Fruit fly (Drosophila melanogaster) whole organism, prepupa: ENCODE measurements around the gene peng.
A peak's percentile ranks its signal among the peaks of the same experiment; 100 is the strongest.

Experiments
- Blimp-1 ChIP-seq: fragments of 200-800 bp; sonication (Bioruptor generic); optimal IDR thresholded peaks from 3 replicates; lab custom pipeline; 2017; ENCODE audit warnings: missing biosample characterization, missing genetic modification characterization, mild to moderate bottlenecking, moderate library complexity, missing genetic modification reagents
- CG10631 ChIP-seq: fragments of 200-800 bp; sonication (Bioruptor generic); optimal IDR thresholded peaks from 2 replicates; lab custom pipeline; 2016; ENCODE audit warnings: missing biosample characterization, missing genetic modification characterization
- CG10669 ChIP-seq: fragments of 200-800 bp; sonication (Bioruptor generic); optimal IDR thresholded peaks from 3 replicates; lab custom pipeline; 2018; ENCODE audit warnings: missing biosample characterization, mild to moderate bottlenecking, missing genetic modification characterization, moderate library complexity
- CG11294 ChIP-seq: fragments of 200-800 bp; sonication (Bioruptor generic); IDR thresholded peaks from 2 replicates; pipeline ENCODE4 v1.3.6; 2022; ENCODE audit warnings: missing biosample characterization, missing genetic modification characterization
- CG11902 ChIP-seq: fragments of 200-800 bp; sonication (Bioruptor generic); optimal IDR thresholded peaks from 3 replicates; lab custom pipeline; 2016; ENCODE audit warnings: missing biosample characterization, missing genetic modification characterization
- CG15336 ChIP-seq: fragments of 200-800 bp; sonication (Bioruptor generic); IDR thresholded peaks from 2 replicates; pipeline ENCODE4 v1.3.6; 2022; ENCODE audit warnings: missing biosample characterization, missing genetic modification characterization
- CG1621 ChIP-seq: fragments of 200-800 bp; sonication (Bioruptor generic); optimal IDR thresholded peaks from 3 replicates; lab custom pipeline; 2018; ENCODE audit warnings: missing biosample characterization, mild to moderate bottlenecking, missing genetic modification characterization
- CG3032 ChIP-seq: fragments of 200-800 bp; optimal IDR thresholded peaks from 2 replicates; lab custom pipeline; 2019; ENCODE audit warnings: missing biosample characterization, mild to moderate bottlenecking, missing genetic modification characterization, moderate library complexity
- CG31627 ChIP-seq: fragments of 200-800 bp; sonication (Bioruptor generic); optimal IDR thresholded peaks from 3 replicates; lab custom pipeline; 2016; ENCODE audit warnings: missing biosample characterization, missing genetic modification characterization
- CG32006 ChIP-seq: fragments of 200-800 bp; sonication (Bioruptor generic); optimal IDR thresholded peaks from 3 replicates; lab custom pipeline; 2017; ENCODE audit warnings: missing biosample characterization, mild to moderate bottlenecking, missing genetic modification characterization
- CG34406 ChIP-seq: fragments of 200-800 bp; sonication (Bioruptor generic); optimal IDR thresholded peaks from 3 replicates; lab custom pipeline; 2016; ENCODE audit warnings: missing biosample characterization, missing genetic modification characterization
- CG3919 ChIP-seq: fragments of 200-800 bp; sonication (Bioruptor generic); optimal IDR thresholded peaks from 3 replicates; lab custom pipeline; 2016; ENCODE audit warnings: missing biosample characterization, missing genetic modification characterization
- CG4318 ChIP-seq: fragments of 200-800 bp; sonication (Bioruptor generic); optimal IDR thresholded peaks from 3 replicates; lab custom pipeline; 2017; ENCODE audit warnings: missing biosample characterization, mild to moderate bottlenecking, missing genetic modification characterization
- CG6276 ChIP-seq: fragments of 200-800 bp; sonication (Bioruptor generic); optimal IDR thresholded peaks from 2 replicates; lab custom pipeline; 2017; ENCODE audit warnings: missing biosample characterization, mild to moderate bottlenecking, missing genetic modification characterization
- CG6808 ChIP-seq: fragments of 200-800 bp; sonication (Bioruptor generic); optimal IDR thresholded peaks from 3 replicates; lab custom pipeline; 2017; ENCODE audit warnings: missing biosample characterization, missing genetic modification characterization, mild to moderate bottlenecking, moderate library complexity, missing genetic modification reagents
- CG6854 ChIP-seq: fragments of 200-800 bp; sonication (Bioruptor generic); optimal IDR thresholded peaks from 2 replicates; lab custom pipeline; 2017; ENCODE audit warnings: missing biosample characterization, mild to moderate bottlenecking, missing genetic modification characterization
- CG7368 ChIP-seq: fragments of 200-800 bp; sonication (Bioruptor generic); optimal IDR thresholded peaks from 3 replicates; lab custom pipeline; 2016; ENCODE audit warnings: missing biosample characterization, missing genetic modification characterization
- CG8119 ChIP-seq: fragments of 200-800 bp; sonication (Bioruptor generic); IDR thresholded peaks from 3 replicates; pipeline ENCODE4 v1.3.6; 2022; ENCODE audit warnings: missing biosample characterization, missing genetic modification characterization
- CG8319 ChIP-seq: fragments of 200-800 bp; sonication (Bioruptor generic); optimal IDR thresholded peaks from 3 replicates; lab custom pipeline; 2016; ENCODE audit warnings: missing biosample characterization, missing genetic modification characterization
- CG8632 ChIP-seq: fragments of 200-800 bp; sonication (Bioruptor generic); optimal IDR thresholded peaks from 3 replicates; lab custom pipeline; 2016; ENCODE audit warnings: missing biosample characterization, missing genetic modification characterization
- CG9139 ChIP-seq: fragments of 200-800 bp; sonication (Bioruptor generic); optimal IDR thresholded peaks from 3 replicates; lab custom pipeline; 2017; ENCODE audit warnings: missing biosample characterization, mild to moderate bottlenecking, missing genetic modification characterization
- Eip75B ChIP-seq: fragments of 200-800 bp; sonication (Bioruptor generic); optimal IDR thresholded peaks from 3 replicates; lab custom pipeline; 2016; ENCODE audit warnings: missing biosample characterization, missing genetic modification characterization
- Eip78C ChIP-seq: fragments of 200-800 bp; sonication (Bioruptor generic); peaks from one replicate; lab custom pipeline; 2016; ENCODE audit warnings: missing biosample characterization, missing genetic modification characterization
- Eip93F ChIP-seq: fragments of 200-800 bp; sonication (Bioruptor generic); optimal IDR thresholded peaks from 2 replicates; lab custom pipeline; 2016; ENCODE audit warnings: missing biosample characterization, mild to moderate bottlenecking, missing genetic modification characterization
- Ets21C ChIP-seq: fragments of 200-800 bp; sonication (Bioruptor generic); optimal IDR thresholded peaks from 3 replicates; lab custom pipeline; 2016; ENCODE audit warnings: missing biosample characterization, missing genetic modification characterization
- Ets96B ChIP-seq: fragments of 200-800 bp; optimal IDR thresholded peaks from 2 replicates; lab custom pipeline; 2019; ENCODE audit warnings: missing biosample characterization, mild to moderate bottlenecking, missing genetic modification characterization, moderate library complexity
- Gug ChIP-seq: fragments of 200-800 bp; sonication (Bioruptor generic); IDR thresholded peaks from 2 replicates; pipeline ENCODE4 v1.3.6; 2022; ENCODE audit warnings: missing biosample characterization, missing genetic modification characterization
- Hr38 ChIP-seq: sonication (Bioruptor generic); optimal IDR thresholded peaks from 2 replicates; lab custom pipeline; 2016; ENCODE audit warnings: missing biosample characterization, missing genetic modification characterization
- Hr39 ChIP-seq: fragments of 200-800 bp; sonication (Bioruptor generic); optimal IDR thresholded peaks from 2 replicates; lab custom pipeline; 2016; ENCODE audit warnings: missing biosample characterization, missing genetic modification characterization
- Hr4 ChIP-seq: fragments of 200-800 bp; sonication (Bioruptor generic); optimal IDR thresholded peaks from 3 replicates; lab custom pipeline; 2016; ENCODE audit warnings: missing biosample characterization, missing genetic modification characterization
- Lpt ChIP-seq: fragments of 200-800 bp; sonication (Bioruptor generic); optimal IDR thresholded peaks from 3 replicates; lab custom pipeline; 2016; ENCODE audit warnings: missing biosample characterization, missing genetic modification characterization
- Met ChIP-seq: fragments of 200-800 bp; sonication (Bioruptor generic); optimal IDR thresholded peaks from 3 replicates; lab custom pipeline; 2016; ENCODE audit warnings: missing biosample characterization, missing genetic modification characterization
- Sox102F ChIP-seq: fragments of 200-800 bp; sonication (Bioruptor generic); optimal IDR thresholded peaks from 2 replicates; lab custom pipeline; 2016; ENCODE audit warnings: missing biosample characterization, mild to moderate bottlenecking, missing genetic modification characterization
- Sox14 ChIP-seq: fragments of 200-800 bp; sonication (Bioruptor generic); optimal IDR thresholded peaks from 3 replicates; lab custom pipeline; 2016; ENCODE audit warnings: missing biosample characterization, missing genetic modification characterization
- acj6 ChIP-seq: fragments of 200-800 bp; sonication (Bioruptor generic); optimal IDR thresholded peaks from 3 replicates; lab custom pipeline; 2016; ENCODE audit warnings: missing biosample characterization, missing genetic modification characterization
- cyc ChIP-seq: fragments of 200-800 bp; sonication (Bioruptor generic); optimal IDR thresholded peaks from 3 replicates; lab custom pipeline; 2016; ENCODE audit warnings: missing biosample characterization, missing genetic modification characterization
- dac ChIP-seq: fragments of 200-800 bp; sonication (Bioruptor generic); optimal IDR thresholded peaks from 2 replicates; lab custom pipeline; 2017; ENCODE audit warnings: missing biosample characterization, mild to moderate bottlenecking, missing genetic modification characterization
- dsx ChIP-seq: fragments of 200-800 bp; optimal IDR thresholded peaks from 3 replicates; lab custom pipeline; 2019; ENCODE audit warnings: missing biosample characterization, mild to moderate bottlenecking, missing genetic modification characterization, moderate library complexity; ENCODE audit not compliant: poor library complexity, severe bottlenecking
- esn ChIP-seq: fragments of 200-800 bp; sonication (Bioruptor generic); optimal IDR thresholded peaks from 2 replicates; lab custom pipeline; 2016; ENCODE audit warnings: missing biosample characterization, mild to moderate bottlenecking, missing genetic modification characterization, moderate library complexity
- fd85E ChIP-seq: fragments of 200-800 bp; sonication (Bioruptor generic); optimal IDR thresholded peaks from 3 replicates; lab custom pipeline; 2016; ENCODE audit warnings: missing biosample characterization, missing genetic modification characterization
- fkh ChIP-seq: fragments of 200-800 bp; sonication (Bioruptor generic); optimal IDR thresholded peaks from 3 replicates; lab custom pipeline; 2017; ENCODE audit warnings: missing biosample characterization, mild to moderate bottlenecking, missing genetic modification characterization, moderate library complexity
- net ChIP-seq: fragments of 200-800 bp; sonication (Bioruptor generic); optimal IDR thresholded peaks from 3 replicates; lab custom pipeline; 2016; ENCODE audit warnings: missing biosample characterization, missing genetic modification characterization
- pdm3 ChIP-seq: fragments of 200-800 bp; sonication (Bioruptor generic); optimal IDR thresholded peaks from 3 replicates; lab custom pipeline; 2016; ENCODE audit warnings: missing biosample characterization, missing genetic modification characterization
- salr ChIP-seq, 2 experiments: fragments of 200-800 bp; sonication (Bioruptor generic); optimal IDR thresholded peaks; 3 replicates each; lab custom pipeline; 2016 to 2018; ENCODE audit warnings: missing biosample characterization in 2 of 2, missing genetic modification characterization in 2 of 2, mild to moderate bottlenecking in 1 of 2
- ss ChIP-seq, 2 experiments: fragments of 200-800 bp; sonication (Bioruptor generic); optimal IDR thresholded peaks; 2 replicates in 1 of 2; 3 replicates in 1 of 2; lab custom pipeline; 2017 to 2018; ENCODE audit warnings: mild to moderate bottlenecking in 2 of 2, missing biosample characterization in 2 of 2, missing genetic modification characterization in 2 of 2, moderate library complexity in 1 of 2
- svp ChIP-seq: fragments of 200-800 bp; sonication (Bioruptor generic); peaks from one replicate; lab custom pipeline; 2016; ENCODE audit warnings: missing biosample characterization, missing genetic modification characterization
- topi ChIP-seq: fragments of 200-800 bp; sonication (Bioruptor generic); optimal IDR thresholded peaks from 3 replicates; lab custom pipeline; 2016; ENCODE audit warnings: missing biosample characterization, missing genetic modification characterization
- vri ChIP-seq: fragments of 200-800 bp; sonication (Bioruptor generic); optimal IDR thresholded peaks from 3 replicates; lab custom pipeline; 2016; ENCODE audit warnings: missing biosample characterization, mild to moderate bottlenecking, missing genetic modification characterization

Gene peng

dm6 chrX:21375595-21376047 is 26.0 kb upstream of the peng start (continued):
- peak; percentile 60 for TF ChIP-seq CG4318 (GFP tag; lab: Kevin White, UChicago)
- TF ChIP-seq Met = peak; percentile 41
- TF ChIP-seq Gug = no peak
- peak; percentile 17 for TF ChIP-seq topi (GFP tag; lab: Kevin White, UChicago)
- peak; percentile 65 for TF ChIP-seq CG6276 (GFP tag; lab: Kevin White, UChicago)
- TF ChIP-seq Sox14 (GFP tag; lab: Kevin White, UChicago) = no peak
- TF ChIP-seq CG8119 = peak; percentile 74
- TF ChIP-seq CG3032 (tag; lab: Kevin White, UChicago) = peak; percentile 61
- peak; percentile 78 for TF ChIP-seq CG32006 (GFP tag; lab: Kevin White, UChicago)
- peak; percentile 28 for TF ChIP-seq CG6808 (GFP tag; lab: Kevin White, UChicago)
- TF ChIP-seq dsx (GFP tag; lab: Kevin White, UChicago) = peak; percentile 35
- TF ChIP-seq CG31627 (GFP tag; lab: Kevin White, UChicago) = no peak
- peak; percentile 50 for TF ChIP-seq CG10669 (GFP tag; lab: Kevin White, UChicago)
- peak; percentile 1 for TF ChIP-seq Eip93F
- peak; percentile 46 for TF ChIP-seq CG7368
- peak; percentile 11 for TF ChIP-seq cyc (GFP tag; lab: Kevin White, UChicago)
- peak; percentile 63 for TF ChIP-seq net (GFP tag; lab: Kevin White, UChicago)
- no peak for TF ChIP-seq svp (GFP tag; lab: Kevin White, UChicago)
- TF ChIP-seq Blimp-1 (GFP tag; lab: Kevin White, UChicago) = no peak
- TF ChIP-seq CG3919 (GFP tag; lab: Kevin White, UChicago) = peak; percentile 66
- peak; percentile 63 for TF ChIP-seq CG10631 (GFP tag; lab: Kevin White, UChicago)
- no peak for TF ChIP-seq CG11294
- TF ChIP-seq Sox102F (GFP tag; lab: Kevin White, UChicago) = peak; percentile 37
- TF ChIP-seq Ets96B (tag; lab: Kevin White, UChicago) = peak; percentile 48
- peak; percentile 65 for TF ChIP-seq Lpt
- no peak for TF ChIP-seq CG9139 (GFP tag; lab: Kevin White, UChicago)
- peak; percentile 74 for TF ChIP-seq CG8632 (GFP tag; lab: Kevin White, UChicago)
- no peak for TF ChIP-seq Hr38
- TF ChIP-seq CG34406 (GFP tag; lab: Kevin White, UChicago) = peak; percentile 63
- no peak for TF ChIP-seq fd85E (GFP tag; lab: Kevin White, UChicago)
- TF ChIP-seq pdm3 (GFP tag; lab: Kevin White, UChicago) = peak; percentile 28
- TF ChIP-seq fkh = no peak
- TF ChIP-seq ss (GFP tag; optimal IDR thresholded peaks at IDR 0.05; lab: Kevin White, UChicago) = peak in 1 of 2 experiments; percentile 36
- peak in 1 of 2 experiments; percentile 39 for TF ChIP-seq salr (GFP tag; optimal IDR thresholded peaks at IDR 0.05; lab: Kevin White, UChicago)
- no peak for TF ChIP-seq Hr39
- TF ChIP-seq vri (GFP tag; lab: Kevin White, UChicago) = peak; percentile 78
- peak; percentile 58 for TF ChIP-seq acj6
- peak; percentile 76 for TF ChIP-seq CG15336 (GFP tag; lab: Robert Waterston, UW)
- peak; percentile 30 for TF ChIP-seq Hr4 (GFP tag; lab: Kevin White, UChicago)

dm6 chrX:21373659-21374426 is 24.2 kb upstream of the peng start, which contains the start of gene slgA:
slgA (plus strand) TSS chrX:21374002.
- TF ChIP-seq CG7368 = peak; percentile 33
- no peak for TF ChIP-seq salr (GFP tag; optimal IDR thresholded peaks at IDR 0.05; lab: Kevin White, UChicago)
- peak; percentile 29 for TF ChIP-seq Met
- TF ChIP-seq CG11902 (GFP tag; lab: Kevin White, UChicago) = peak; percentile 8
- TF ChIP-seq esn (GFP tag; lab: Kevin White, UChicago) = peak; percentile 14
- peak; percentile 45 for TF ChIP-seq CG31627 (GFP tag; lab: Kevin White, UChicago)
- peak; percentile 9 for TF ChIP-seq Eip75B (GFP tag; lab: Kevin White, UChicago)
- peak; percentile 11 for TF ChIP-seq CG8319 (GFP tag; lab: Kevin White, UChicago)
- TF ChIP-seq dac (GFP tag; lab: Kevin White, UChicago) = no peak
- TF ChIP-seq fd85E (GFP tag; lab: Kevin White, UChicago) = no peak
- TF ChIP-seq Ets21C (GFP tag; lab: Kevin White, UChicago) = no peak
- TF ChIP-seq cyc (GFP tag; lab: Kevin White, UChicago) = peak; percentile 43
- TF ChIP-seq Eip78C (GFP tag; lab: Kevin White, UChicago) = peak; percentile 1
- no peak for TF ChIP-seq Eip93F
- TF ChIP-seq topi (GFP tag; lab: Kevin White, UChicago) = peak; percentile 39
- peak; percentile 36 for TF ChIP-seq Hr39
- TF ChIP-seq CG10631 (GFP tag; lab: Kevin White, UChicago) = peak; percentile 26
- TF ChIP-seq Gug = no peak
- peak; percentile 4 for TF ChIP-seq CG10669 (GFP tag; lab: Kevin White, UChicago)
- peak; percentile 6; the same call in 1 of the 2 replicates for TF ChIP-seq CG15336 (GFP tag; lab: Robert Waterston, UW)
- TF ChIP-seq CG3919 (GFP tag; lab: Kevin White, UChicago) = peak; percentile 7
- peak; percentile 23 for TF ChIP-seq CG6854 (GFP tag; lab: Kevin White, UChicago)
- TF ChIP-seq CG1621 = no peak
